Comparison of ENCODE assay signal across 3 worm cellular contexts in the genomic region with DNA sequence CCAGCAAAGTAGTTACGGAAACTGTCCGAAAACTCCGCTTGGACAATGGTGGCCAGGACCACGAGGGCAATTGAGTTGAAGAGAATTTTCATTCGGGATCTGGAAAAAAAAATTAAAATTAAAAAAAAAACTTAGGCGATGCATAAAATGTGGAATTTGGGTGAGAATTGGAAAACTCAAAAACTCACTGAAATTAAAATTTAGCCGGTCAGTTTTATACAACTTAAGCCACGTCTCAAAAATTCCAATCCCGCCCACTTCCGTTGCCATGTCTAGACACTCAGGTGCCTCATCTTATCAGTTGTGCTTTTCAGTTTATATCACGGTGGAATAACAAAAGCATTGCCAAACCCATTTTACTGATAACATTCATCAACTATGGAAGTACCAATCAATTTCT.
TF ChIP-seq lines count a peak whose summit lies in the region.

Gene lips-11 (minus strand): TSS at position 101 of the 400 bp plus-strand sequence.

TF ChIP-seq in whole organism, L1 larva, 84 proteins besides CTCF, POLR2A, EP300 and RAD21:
- peak; percentile 59 for TF ChIP-seq elt-2 (tag; optimal IDR thresholded peaks at IDR 0.05; lab: Kevin White, UChicago)
- TF ChIP-seq dsc-1 (tag; optimal IDR thresholded peaks at IDR 0.05; lab: Kevin White, UChicago), result no peak

TF ChIP-seq in whole organism, L2 larva, 48 proteins besides CTCF, POLR2A, EP300 and RAD21:
- peak; percentile 9 for TF ChIP-seq sma-3 (GFP tag; optimal IDR thresholded peaks at IDR 0.05; lab: Kevin White, UChicago)
- TF ChIP-seq dmd-4 (tag; optimal IDR thresholded peaks at IDR 0.05; lab: Kevin White, UChicago), result no peak

TF ChIP-seq in whole organism, L3 larva, 47 proteins besides CTCF, POLR2A, EP300 and RAD21:
- TF ChIP-seq ZK546.5 (tag; optimal IDR thresholded peaks at IDR 0.05; lab: Kevin White, UChicago), result no peak
- TF ChIP-seq elt-2 (tag; optimal IDR thresholded peaks at IDR 0.05; lab: Kevin White, UChicago), result peak; percentile 19
- no peak for TF ChIP-seq ceh-82 (tag; optimal IDR thresholded peaks at IDR 0.05; lab: Kevin White, UChicago)
